Worm (Caenorhabditis elegans): ENCODE data around the gene srt-59.

DNA sequence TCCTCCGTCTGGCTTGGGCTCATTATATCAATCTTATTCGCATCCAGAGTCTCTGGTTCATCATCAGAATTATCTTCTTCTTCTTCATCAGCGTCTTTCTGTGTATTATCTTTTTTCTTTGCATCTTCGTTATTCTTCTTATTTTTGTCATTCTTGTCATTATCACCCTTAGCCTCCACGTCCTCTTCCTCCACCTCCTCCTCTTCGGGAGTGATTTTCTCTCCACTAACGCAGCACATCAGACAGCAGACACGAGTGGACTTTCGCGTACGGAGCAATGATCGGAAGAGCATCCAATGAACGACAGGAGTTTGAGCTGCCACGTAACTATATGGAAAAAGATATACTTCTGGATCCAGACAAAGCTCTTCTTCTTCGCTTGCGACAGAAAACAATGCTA, 17.5 kb downstream of the srt-59 start:
- TF ChIP-seq tbx-2 (tag; optimal IDR thresholded peaks at IDR 0.05) (no peak), odd-2 (tag; optimal IDR thresholded peaks at IDR 0.05) (no peak), ama-1 (optimal IDR thresholded peaks at IDR 0.05) (no peak), ceh-34 (tag; optimal IDR thresholded peaks at IDR 0.05) (no peak), elt-2 (tag; optimal IDR thresholded peaks at IDR 0.05) (no peak)
